Worm (Caenorhabditis elegans) whole organism, late embryonic: ENCODE measurements around the gene T02B11.4.
A peak's percentile ranks its signal among the peaks of the same experiment; 100 is the strongest.

ENCODE experiments used
- ama-1 ChIP-seq: fragments of 150-350 bp; optimal IDR thresholded peaks from 2 replicates; lab custom pipeline; 2014
- ceh-14 ChIP-seq: sonication (generic microtip); optimal IDR thresholded peaks from 2 replicates; lab custom pipeline; 2016; ENCODE audit warnings: missing genotype, missing genetic modification characterization, missing compliant biosample characterization
- ceh-18 ChIP-seq: sonication (generic microtip); optimal IDR thresholded peaks from 2 replicates; lab custom pipeline; 2016; ENCODE audit warnings: missing genetic modification characterization, missing compliant biosample characterization
- ceh-19 ChIP-seq: fragments of 200-800 bp; sonication (Bioruptor generic); optimal IDR thresholded peaks from 2 replicates; lab custom pipeline; 2018; ENCODE audit warnings: mild to moderate bottlenecking, missing genetic modification characterization, missing compliant biosample characterization
- ceh-2 ChIP-seq: sonication (generic microtip); optimal IDR thresholded peaks from 2 replicates; lab custom pipeline; 2016; ENCODE audit warnings: missing genotype, missing genetic modification characterization, missing compliant biosample characterization
- ceh-9 ChIP-seq: sonication (generic microtip); optimal IDR thresholded peaks from 2 replicates; lab custom pipeline; 2016; ENCODE audit warnings: mild to moderate bottlenecking, missing genetic modification characterization, inconsistent platforms, missing compliant biosample characterization
- madf-2 ChIP-seq: sonication (generic microtip); optimal IDR thresholded peaks from 2 replicates; lab custom pipeline; 2017; ENCODE audit warnings: missing genetic modification characterization, missing compliant biosample characterization
- pha-4 ChIP-seq: fragments of 150-350 bp; optimal IDR thresholded peaks from 2 replicates; lab custom pipeline; 2018; ENCODE audit warnings: missing biosample characterization, missing genetic modification reagents, missing genetic modification characterization
- pqm-1 ChIP-seq: sonication (generic microtip); optimal IDR thresholded peaks from 2 replicates; lab custom pipeline; 2016; ENCODE audit warnings: missing genetic modification characterization, missing compliant biosample characterization
- tbx-2 ChIP-seq: sonication (generic microtip); optimal IDR thresholded peaks from 2 replicates; lab custom pipeline; 2016; ENCODE audit warnings: missing genetic modification characterization, missing compliant biosample characterization

DNA sequence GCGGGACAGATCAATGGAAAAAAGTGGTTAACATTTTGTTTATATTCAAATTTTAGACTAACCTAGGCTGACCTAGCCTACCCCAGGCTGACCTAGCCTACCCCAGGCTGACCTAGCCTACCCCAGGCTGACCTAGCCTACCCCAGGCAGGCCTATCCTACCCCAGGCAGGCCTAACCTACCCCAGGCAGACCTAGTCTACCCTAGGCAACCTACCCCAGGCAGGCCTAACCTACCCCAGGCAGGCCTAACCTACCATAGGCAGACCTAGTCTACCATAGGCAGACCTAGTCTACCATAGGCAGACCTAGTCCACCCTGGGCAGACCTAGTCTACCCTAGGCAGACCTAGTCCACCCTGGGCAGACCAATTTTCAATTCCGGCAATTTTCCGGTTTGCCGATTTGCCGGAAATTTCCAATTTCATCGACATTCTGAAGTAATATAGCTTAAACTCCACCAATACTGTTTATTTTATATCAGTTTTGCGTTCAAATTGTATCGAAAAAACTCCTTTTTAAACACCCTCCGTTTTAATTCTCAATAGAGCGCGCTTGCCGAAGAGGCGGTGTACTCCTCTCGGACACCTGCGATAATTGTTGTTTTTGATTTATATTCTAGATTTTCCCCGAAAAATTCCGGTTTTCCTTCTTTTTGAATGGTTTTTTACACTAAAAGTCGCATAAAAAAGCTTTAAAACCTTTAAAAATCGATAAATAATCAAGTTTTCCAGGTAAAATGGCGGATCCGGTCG lies 33.5 kb upstream of the T02B11.4 start, which contains the start of gene trm-2A:
- TF ChIP-seq tbx-2 (peak; percentile 26), madf-2 (no peak), ceh-18 (no peak), pha-4 (tag; lab: Kevin White, UChicago) (no peak), ceh-14 (tag; lab: Kevin White, UChicago) (no peak), ceh-9 (tag; lab: Kevin White, UChicago) (no peak), ceh-19 (no peak), pqm-1 (tag; lab: Kevin White, UChicago) (no peak), ceh-2 (tag; lab: Kevin White, UChicago) (no peak), ama-1 (lab: Kevin White, UChicago) (no peak)
